Worm (Caenorhabditis elegans) whole organism, early embryonic: ENCODE results near the gene B0524.6.

Experiments used
- B0310.2 ChIP-seq: sonication (generic microtip); optimal IDR thresholded peaks from 2 replicates; lab custom pipeline; 2016; ENCODE audit warnings: mild to moderate bottlenecking, missing genetic modification characterization, missing compliant biosample characterization
- F13C5.2 ChIP-seq: sonication (generic microtip); optimal IDR thresholded peaks from 2 replicates; lab custom pipeline; 2017; ENCODE audit warnings: mild to moderate bottlenecking, missing genetic modification characterization, inconsistent platforms, missing compliant biosample characterization
- aly-1 ChIP-seq: sonication (generic microtip); optimal IDR thresholded peaks from 2 replicates; lab custom pipeline; 2016; ENCODE audit warnings: missing genetic modification characterization, missing compliant biosample characterization
- ama-1 ChIP-seq: fragments of 150-350 bp; optimal IDR thresholded peaks from 2 replicates; lab custom pipeline; 2014
- ceh-13 ChIP-seq: fragments of 200-800 bp; sonication (Bioruptor generic); optimal IDR thresholded peaks from 2 replicates; lab custom pipeline; 2018; ENCODE audit warnings: mild to moderate bottlenecking, missing genetic modification characterization, missing compliant biosample characterization
- ceh-36 ChIP-seq: sonication (generic microtip); optimal IDR thresholded peaks from 2 replicates; lab custom pipeline; 2016; ENCODE audit warnings: missing genetic modification characterization, inconsistent platforms, missing compliant biosample characterization
- ets-7 ChIP-seq: sonication (generic microtip); optimal IDR thresholded peaks from 2 replicates; lab custom pipeline; 2016; ENCODE audit warnings: missing genotype, missing genetic modification characterization, missing compliant biosample characterization
- flt-1 ChIP-seq: fragments of 200-800 bp; sonication (Bioruptor generic); IDR thresholded peaks from 2 replicates; pipeline ENCODE4 v1.3.6; 2022; ENCODE audit warnings: missing genetic modification characterization, missing compliant biosample characterization
- hmbx-1 ChIP-seq: sonication (generic microtip); optimal IDR thresholded peaks from 2 replicates; lab custom pipeline; 2016; ENCODE audit warnings: mild to moderate bottlenecking, missing genetic modification characterization, missing compliant biosample characterization
- hmg-4 ChIP-seq: fragments of 200-800 bp; sonication (Bioruptor generic); optimal IDR thresholded peaks from 2 replicates; lab custom pipeline; 2018; ENCODE audit warnings: mild to moderate bottlenecking, missing genetic modification characterization, missing compliant biosample characterization
- hnd-1 ChIP-seq: sonication (generic microtip); optimal IDR thresholded peaks from 2 replicates; lab custom pipeline; 2016; ENCODE audit warnings: missing genetic modification characterization, missing compliant biosample characterization
- pes-1 ChIP-seq: fragments of 200-800 bp; sonication (Bioruptor generic); IDR thresholded peaks from 2 replicates; pipeline ENCODE4 v1.3.6; 2022; ENCODE audit warnings: missing genetic modification reagents, missing genetic modification characterization, missing compliant biosample characterization
- scrt-1 ChIP-seq: fragments of 200-800 bp; sonication (Bioruptor generic); IDR thresholded peaks from 2 replicates; pipeline ENCODE4 v1.3.6; 2022; ENCODE audit warnings: missing genetic modification characterization, missing compliant biosample characterization
- sea-1 ChIP-seq: fragments of 200-800 bp; sonication (Bioruptor generic); conservative IDR thresholded peaks from 2 replicates; pipeline ENCODE4 v1.3.6; 2022; ENCODE audit warnings: missing genetic modification characterization, missing compliant biosample characterization
- tbx-11 ChIP-seq: fragments of 200-800 bp; sonication (Bioruptor generic); IDR thresholded peaks from 2 replicates; pipeline ENCODE4 v1.3.6; 2022; ENCODE audit warnings: missing genetic modification characterization, missing compliant biosample characterization
- tbx-37 ChIP-seq: fragments of 200-800 bp; sonication (Bioruptor generic); conservative IDR thresholded peaks from 2 replicates; pipeline ENCODE4 v1.3.6; 2022; ENCODE audit warnings: missing genetic modification reagents, missing genetic modification characterization, missing compliant biosample characterization
- tra-4 ChIP-seq: sonication (generic microtip); optimal IDR thresholded peaks from 2 replicates; lab custom pipeline; 2017; ENCODE audit warnings: missing genetic modification characterization, missing compliant biosample characterization

Gene B0524.6

ce11 chrIII:1921136-1921680, 15.8 kb upstream of the B0524.6 start:
- TF ChIP-seq F13C5.2 (tag; lab: Kevin White, UChicago) (peak; percentile 63), aly-1 (tag; lab: Kevin White, UChicago) (peak; percentile 26), ceh-36 (peak; percentile 50), pes-1 (GFP tag; lab: Robert Waterston, UW) (peak; percentile 49; the same call in 1 of the 2 replicates), B0310.2 (tag; lab: Kevin White, UChicago) (no peak), hnd-1 (tag; lab: Kevin White, UChicago) (no peak), ceh-13 (GFP tag; lab: Kevin White, UChicago) (no peak), tbx-37 (GFP tag; lab: Robert Waterston, UW) (no peak; the same call in 1 of the 2 replicates), tbx-11 (GFP tag; lab: Robert Waterston, UW) (0 out of 2 replicates have a peak, but pooled peaks have one; percentile 22), ama-1 (no peak), sea-1 (GFP tag; lab: Robert Waterston, UW) (no peak), scrt-1 (0 out of 2 replicates have a peak, but pooled peaks have one; percentile 17), tra-4 (tag; lab: Kevin White, UChicago) (no peak), hmbx-1 (tag; lab: Kevin White, UChicago) (no peak), hmg-4 (peak; percentile 82), flt-1 (GFP tag; lab: Robert Waterston, UW) (no peak), ets-7 (tag; lab: Kevin White, UChicago) (peak; percentile 45)

- TF ChIP-seq ceh-36 = peak; percentile 29
- no peak for TF ChIP-seq B0310.2 (tag; lab: Kevin White, UChicago)
- no peak for TF ChIP-seq hmg-4
- TF ChIP-seq F13C5.2 (tag; lab: Kevin White, UChicago) = no peak
- TF ChIP-seq tbx-37 (GFP tag; lab: Robert Waterston, UW) = no peak
- TF ChIP-seq tra-4 (tag; lab: Kevin White, UChicago) = no peak
- TF ChIP-seq flt-1 (GFP tag; lab: Robert Waterston, UW) = no peak
- TF ChIP-seq ets-7 (tag; lab: Kevin White, UChicago) = no peak
- TF ChIP-seq pes-1 (GFP tag; lab: Robert Waterston, UW) = no peak
Observed at ce11 chrIII:1918311-1918932, 13.0 kb upstream of the B0524.6 start.

ce11 chrIII:1903966-1904365, 1.5 kb downstream of the B0524.6 start:
- TF ChIP-seq sea-1 (GFP tag; lab: Robert Waterston, UW) (no peak), hmg-4 (no peak), tbx-37 (GFP tag; lab: Robert Waterston, UW) (no peak), scrt-1 (no peak), hmbx-1 (tag; lab: Kevin White, UChicago) (no peak), hnd-1 (tag; lab: Kevin White, UChicago) (no peak), ama-1 (no peak), pes-1 (GFP tag; lab: Robert Waterston, UW) (no peak), ceh-13 (GFP tag; lab: Kevin White, UChicago) (no peak), aly-1 (tag; lab: Kevin White, UChicago) (no peak)

ce11 chrIII:1893851-1894250, 11.6 kb downstream of the B0524.6 start, which contains the start of the genes B0524.5 and B0524.2:
TSS of gene B0524.5 (minus strand) at chrIII:1893890.
TSS of gene B0524.2 (plus strand) at chrIII:1894057.
- no peak for TF ChIP-seq hmbx-1 (tag; lab: Kevin White, UChicago)
- no peak for TF ChIP-seq hnd-1 (tag; lab: Kevin White, UChicago)
- no peak for TF ChIP-seq pes-1 (GFP tag; lab: Robert Waterston, UW)
- no peak for TF ChIP-seq ceh-13 (GFP tag; lab: Kevin White, UChicago)
- no peak for TF ChIP-seq tra-4 (tag; lab: Kevin White, UChicago)
- no peak for TF ChIP-seq aly-1 (tag; lab: Kevin White, UChicago)
- TF ChIP-seq tbx-11 (GFP tag; lab: Robert Waterston, UW) = no peak
- no peak for TF ChIP-seq tbx-37 (GFP tag; lab: Robert Waterston, UW)
- TF ChIP-seq ceh-36 = no peak
- TF ChIP-seq flt-1 (GFP tag; lab: Robert Waterston, UW) = no peak
- TF ChIP-seq B0310.2 (tag; lab: Kevin White, UChicago) = no peak
- TF ChIP-seq F13C5.2 (tag; lab: Kevin White, UChicago) = no peak
- no peak for TF ChIP-seq ets-7 (tag; lab: Kevin White, UChicago)
- TF ChIP-seq ama-1 = no peak
- no peak for TF ChIP-seq scrt-1
- no peak for TF ChIP-seq sea-1 (GFP tag; lab: Robert Waterston, UW)
- TF ChIP-seq hmg-4 = no peak

- TF ChIP-seq tra-4 (tag; lab: Kevin White, UChicago) (no peak), ceh-13 (GFP tag; lab: Kevin White, UChicago) (no peak), hnd-1 (tag; lab: Kevin White, UChicago) (no peak), flt-1 (GFP tag; lab: Robert Waterston, UW) (no peak), hmbx-1 (tag; lab: Kevin White, UChicago) (no peak)
Observed at ce11 chrIII:1893405-1893804, 12.0 kb downstream of the B0524.6 start.

ce11 chrIII:1887354-1887753, 18.1 kb downstream of the B0524.6 start, which contains the start of gene B0524.3:
TSS of gene B0524.3 (plus strand) at chrIII:1887654.
- TF ChIP-seq ets-7 (tag; lab: Kevin White, UChicago) = no peak
- no peak for TF ChIP-seq ceh-36
- no peak for TF ChIP-seq sea-1 (GFP tag; lab: Robert Waterston, UW)
- TF ChIP-seq B0310.2 (tag; lab: Kevin White, UChicago) = no peak
- TF ChIP-seq scrt-1 = no peak
- TF ChIP-seq ceh-13 (GFP tag; lab: Kevin White, UChicago) = no peak
- no peak for TF ChIP-seq tra-4 (tag; lab: Kevin White, UChicago)
- no peak for TF ChIP-seq tbx-11 (GFP tag; lab: Robert Waterston, UW)

ce11 chrIII:1886914-1887313, 18.5 kb downstream of the B0524.6 start:
- no peak for TF ChIP-seq pes-1 (GFP tag; lab: Robert Waterston, UW)
- no peak for TF ChIP-seq B0310.2 (tag; lab: Kevin White, UChicago)
- TF ChIP-seq tra-4 (tag; lab: Kevin White, UChicago) = no peak
- no peak for TF ChIP-seq hmbx-1 (tag; lab: Kevin White, UChicago)
- TF ChIP-seq ets-7 (tag; lab: Kevin White, UChicago) = no peak
- TF ChIP-seq ceh-36 = no peak
- no peak for TF ChIP-seq flt-1 (GFP tag; lab: Robert Waterston, UW)
